Worm (Caenorhabditis elegans): ENCODE measurements around the gene VY10G11R.1.

VY10G11R.1 gene

DNA sequence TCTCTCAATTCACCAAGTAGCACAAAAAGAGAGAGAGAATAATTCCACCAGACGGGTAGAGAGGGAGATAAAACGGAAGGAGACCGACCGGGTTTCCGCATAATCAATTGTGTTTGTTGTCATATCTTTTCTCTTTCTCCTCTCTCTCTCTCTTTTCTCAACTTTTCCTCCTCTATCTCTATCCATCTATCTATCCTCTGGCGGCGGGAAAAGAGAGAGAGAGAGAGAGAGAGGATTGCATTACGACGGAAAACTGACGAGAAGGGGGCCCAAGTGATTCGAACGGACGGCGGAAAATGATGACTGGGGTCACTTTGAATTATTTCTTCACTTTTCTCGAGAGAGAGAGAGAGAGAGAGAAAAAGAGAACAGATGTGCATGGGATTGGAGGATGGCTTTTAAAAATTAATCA is 27.2 kb upstream of the VY10G11R.1 start (continued):
- TF ChIP-seq Y48G9A.11 (GFP tag; IDR thresholded peaks at IDR 0.05) (no peak), gei-8 (GFP tag; optimal IDR thresholded peaks at IDR 0.05) (no peak), unc-62 (GFP tag; optimal IDR thresholded peaks at IDR 0.05 in 1 of 2) (peak in 1 of 2 experiments; percentile 97), unc-62 (tag; optimal IDR thresholded peaks at IDR 0.05) (no peak), mes-2 (tag; optimal IDR thresholded peaks at IDR 0.05; ENCODE audit: poor library complexity, severe bottlenecking) (peak; percentile 40), hlh-11 (tag; optimal IDR thresholded peaks at IDR 0.05) (peak; percentile 83)

DNA sequence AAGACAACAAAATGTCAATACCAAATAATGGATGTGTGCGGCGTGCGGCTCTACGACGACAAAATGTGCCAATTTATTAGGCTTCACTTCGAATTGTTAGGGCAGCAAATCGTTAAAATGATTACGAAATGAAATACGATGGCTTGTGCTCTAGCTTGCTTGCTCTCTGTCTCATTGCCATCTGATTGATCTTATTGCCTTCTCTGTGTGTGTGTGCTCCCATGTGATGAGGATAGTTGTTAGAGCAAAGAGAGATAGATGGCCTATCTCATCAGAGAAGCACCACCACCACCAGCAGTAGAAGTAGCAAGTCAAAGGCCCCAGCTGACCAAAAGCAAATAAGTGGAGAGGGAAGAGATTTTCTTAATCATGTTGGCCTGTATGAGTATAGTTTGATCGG is 25.7 kb upstream of the VY10G11R.1 start:
- no peak for TF ChIP-seq D1046.2 (GFP tag; IDR thresholded peaks at IDR 0.05)
- no peak for TF ChIP-seq zag-1 (tag; optimal IDR thresholded peaks at IDR 0.05)
- TF ChIP-seq ceh-44 (GFP tag; IDR thresholded peaks at IDR 0.05) = no peak
- TF ChIP-seq saeg-2 (GFP tag; IDR thresholded peaks at IDR 0.05) = no peak
- TF ChIP-seq lin-1 (GFP tag; IDR thresholded peaks at IDR 0.05) = no peak
- no peak for TF ChIP-seq dmd-9 (GFP tag; IDR thresholded peaks at IDR 0.05)
- TF ChIP-seq F37D6.2 (tag; optimal IDR thresholded peaks at IDR 0.05) = no peak
- no peak for TF ChIP-seq F10B5.3 (tag; optimal IDR thresholded peaks at IDR 0.05)
- TF ChIP-seq dmd-8 (GFP tag; IDR thresholded peaks at IDR 0.05) = no peak
- TF ChIP-seq hif-1 (tag; optimal IDR thresholded peaks at IDR 0.05) = no peak
- no peak for TF ChIP-seq ceh-82 (tag; optimal IDR thresholded peaks at IDR 0.05)
- 0 out of 2 replicates have a peak, but pooled peaks have one; percentile 10 for TF ChIP-seq snpc-1.2 (GFP tag; IDR thresholded peaks at IDR 0.05)
- no peak for TF ChIP-seq dpl-1 (GFP tag; optimal IDR thresholded peaks at IDR 0.05)
- TF ChIP-seq Y48G9A.11 (GFP tag; IDR thresholded peaks at IDR 0.05) = no peak
- TF ChIP-seq aly-2 (tag; optimal IDR thresholded peaks at IDR 0.05) = no peak
- TF ChIP-seq lsy-2 (tag; optimal IDR thresholded peaks at IDR 0.05) = peak in 1 of 2 experiments; percentile 5
- no peak for TF ChIP-seq arid-1 (GFP tag; conservative IDR thresholded peaks at IDR 0.05)
- no peak for TF ChIP-seq Y105C5A.15 (GFP tag; IDR thresholded peaks at IDR 0.05)
- peak; percentile 20 for TF ChIP-seq hlh-11 (tag; optimal IDR thresholded peaks at IDR 0.05)
- TF ChIP-seq daf-8 (GFP tag; IDR thresholded peaks at IDR 0.05) = no peak
- TF ChIP-seq php-3 (GFP tag; IDR thresholded peaks at IDR 0.05) = no peak
- no peak for TF ChIP-seq nhr-10 (tag; optimal IDR thresholded peaks at IDR 0.05)
- 0 out of 2 replicates have a peak, but pooled peaks have one; percentile 17 for TF ChIP-seq hmg-1.1 (GFP tag; IDR thresholded peaks at IDR 0.05)
- no peak for TF ChIP-seq mdl-1 (tag; optimal IDR thresholded peaks at IDR 0.05)
- no peak for TF ChIP-seq mdt-29 (GFP tag; IDR thresholded peaks at IDR 0.05)
- no peak for TF ChIP-seq mxl-2 (GFP tag; conservative IDR thresholded peaks at IDR 0.05)
- TF ChIP-seq mep-1 (tag; optimal IDR thresholded peaks at IDR 0.05) = no peak
- peak; percentile 42 for TF ChIP-seq hlh-30 (tag; optimal IDR thresholded peaks at IDR 0.05; ENCODE audit: insufficient read depth)

DNA sequence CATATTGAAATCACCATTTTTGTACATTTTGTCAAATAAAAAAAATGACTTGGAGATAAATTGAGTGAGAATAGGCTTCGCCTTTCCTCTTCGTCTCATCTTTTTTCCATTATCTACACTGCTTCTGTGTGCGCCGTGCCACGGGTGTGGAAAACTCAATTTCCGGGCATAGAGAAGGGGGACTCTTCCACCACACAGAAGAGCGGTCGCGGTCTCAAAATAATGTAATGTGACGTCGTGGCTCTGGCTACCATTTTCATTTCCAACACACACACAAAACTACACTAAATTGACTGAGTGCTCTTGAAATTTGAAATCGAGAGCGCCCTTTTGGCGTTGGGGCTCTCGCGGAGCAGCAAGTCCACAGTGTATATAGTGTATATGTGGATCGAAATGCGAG is 23.2 kb upstream of the VY10G11R.1 start:
- TF ChIP-seq lin-1 (GFP tag; IDR thresholded peaks at IDR 0.05) (no peak), ces-1 (GFP tag; optimal IDR thresholded peaks at IDR 0.05) (peak; percentile 51), tra-1 (GFP tag; IDR thresholded peaks at IDR 0.05) (no peak), skn-1 (tag; optimal IDR thresholded peaks at IDR 0.05) (no peak), hlh-30 (tag; optimal IDR thresholded peaks at IDR 0.05; ENCODE audit: insufficient read depth) (no peak)

DNA sequence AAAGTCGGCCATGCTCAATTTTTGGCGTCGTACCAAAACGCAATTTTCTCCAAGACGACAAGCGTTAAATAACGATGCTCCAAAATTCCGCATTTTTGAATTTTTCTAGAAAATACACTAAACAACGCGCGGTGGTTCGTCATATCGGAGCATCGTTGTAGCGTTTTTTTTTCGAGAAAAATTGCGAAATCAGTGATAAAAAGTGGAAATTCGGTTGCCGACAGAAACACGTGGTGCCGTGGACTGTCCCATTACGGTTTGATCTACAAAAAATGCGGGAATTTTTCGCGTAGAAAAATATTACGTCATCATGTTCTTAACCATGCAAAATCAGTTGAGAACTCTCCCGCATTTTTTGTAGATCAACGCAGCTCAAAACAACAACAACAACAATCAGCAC is 22.1 kb upstream of the VY10G11R.1 start:
- TF ChIP-seq unc-62 (GFP tag; optimal IDR thresholded peaks at IDR 0.05 in 1 of 2) (peak in 1 of 2 experiments; percentile 64), unc-62 (tag; optimal IDR thresholded peaks at IDR 0.05) (no peak), dve-1 (tag; optimal IDR thresholded peaks at IDR 0.05; ENCODE audit: insufficient read depth) (no peak), nhr-6 (tag; optimal IDR thresholded peaks at IDR 0.05) (no peak)
